Fruit fly (Drosophila melanogaster) whole organism, larva: Measurements from ENCODE around the gene Eno.

Source experiments
- noc ChIP-seq: fragments of 200-800 bp; sonication (Bioruptor generic); optimal IDR thresholded peaks from 3 replicates; lab custom pipeline; 2019; ENCODE audit warnings: missing biosample characterization, mild to moderate bottlenecking, missing genetic modification characterization, moderate library complexity

Eno gene

dm6 chr2L:1724592-1724940 is 4.9 kb downstream of the Eno start:
- TF ChIP-seq noc (tag; lab: Kevin White, UChicago), result no peak

- no peak for TF ChIP-seq noc (tag; lab: Kevin White, UChicago)
Measured at dm6 chr2L:1723937-1724591, 5.4 kb downstream of the Eno start, which contains the start of gene Rim2. TSS of gene Rim2 (minus strand) at chr2L:1724388.

- no peak for TF ChIP-seq noc (tag; lab: Kevin White, UChicago)
Measured at dm6 chr2L:1723135-1723936, 6.1 kb downstream of the Eno start.

DNA sequence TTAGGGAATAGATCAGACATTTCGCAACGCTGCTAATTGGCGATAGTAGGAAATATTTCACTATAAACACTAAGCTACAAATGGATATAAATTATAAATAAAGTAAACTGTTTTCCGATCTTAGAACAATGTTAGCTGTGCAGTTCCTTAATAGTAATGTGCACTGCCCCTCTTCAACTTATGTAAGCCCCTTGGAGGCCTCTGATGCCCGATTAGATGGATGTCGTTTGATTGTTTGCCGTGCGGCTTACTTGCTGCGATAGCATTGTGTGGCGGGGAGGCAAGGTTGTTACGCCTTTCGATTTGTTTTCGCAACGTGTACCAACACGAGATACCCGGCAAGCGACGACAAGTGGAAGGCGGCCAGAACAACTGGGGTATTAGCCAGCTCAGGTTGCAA is 7.2 kb downstream of the Eno start:
- TF ChIP-seq noc (tag; lab: Kevin White, UChicago), result no peak

DNA sequence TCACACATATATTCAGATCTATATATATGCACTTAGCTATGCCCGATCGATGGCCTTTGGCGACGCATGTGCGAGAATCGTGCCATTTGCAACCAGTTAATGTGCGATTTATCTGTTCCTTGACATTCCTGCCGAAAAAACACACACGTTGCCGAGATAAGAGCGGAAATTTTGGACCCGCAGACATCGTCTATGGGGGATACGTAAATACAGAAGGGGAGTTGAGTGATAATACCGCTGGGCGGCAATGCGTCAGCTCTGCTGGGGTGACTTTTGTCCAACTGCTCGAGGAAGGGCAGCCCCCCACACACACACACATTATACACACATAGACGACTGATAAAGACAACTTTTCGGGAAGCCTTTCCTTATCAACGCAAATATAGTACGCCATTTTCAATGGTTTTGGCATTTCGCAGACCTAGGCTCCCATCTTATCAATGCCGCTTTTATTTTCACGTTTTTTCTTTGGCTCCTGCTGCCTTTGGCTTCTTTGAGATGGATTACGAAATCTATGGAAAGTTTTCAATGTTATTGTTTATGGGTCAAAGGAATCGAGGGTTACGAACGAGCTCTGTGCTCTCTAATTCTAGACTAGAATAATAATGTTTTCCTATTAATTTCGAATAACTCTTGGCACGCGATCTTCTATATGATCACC is 8.5 kb downstream of the Eno start:
- TF ChIP-seq noc (tag; lab: Kevin White, UChicago), result peak; percentile 51

DNA sequence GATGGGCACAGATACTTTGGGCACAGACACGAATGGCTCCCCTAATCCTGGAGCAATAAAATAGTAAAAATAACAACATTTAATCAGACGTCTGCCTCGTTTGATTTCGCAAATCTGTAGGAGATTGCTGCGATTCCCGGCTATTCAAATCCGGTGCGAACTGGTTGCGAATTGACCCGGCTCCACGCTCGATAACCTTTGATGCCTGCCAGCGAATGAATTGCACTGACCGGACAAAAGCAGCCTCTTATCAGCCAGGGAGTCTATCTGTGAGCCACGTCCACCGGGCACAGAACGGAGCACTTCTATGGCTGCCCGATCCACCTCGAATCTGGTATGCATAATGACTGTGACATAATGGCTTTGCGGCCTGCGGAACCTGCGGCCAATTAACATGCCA is 9.5 kb downstream of the Eno start:
- TF ChIP-seq noc (tag; lab: Kevin White, UChicago), result peak; percentile 61

DNA sequence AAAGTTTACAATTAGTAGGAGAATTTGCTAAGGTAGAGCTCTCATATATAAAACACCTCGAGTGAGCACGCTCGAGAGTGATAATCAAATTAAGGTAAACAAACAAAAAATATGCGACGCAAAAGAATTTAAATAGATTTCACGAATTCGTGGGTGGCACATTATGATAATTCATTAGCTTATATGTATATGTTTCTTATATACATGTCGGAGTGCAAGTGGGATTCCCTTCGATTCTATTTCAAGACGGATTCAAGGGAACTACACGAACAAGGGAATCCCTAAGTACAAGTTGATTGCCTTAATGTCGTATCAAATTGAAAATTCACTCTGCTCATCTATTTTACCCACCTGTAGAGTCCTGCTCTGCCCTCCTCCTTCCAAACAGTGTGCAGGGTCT is 12.2 kb downstream of the Eno start:
- no peak for TF ChIP-seq noc (tag; lab: Kevin White, UChicago)

DNA sequence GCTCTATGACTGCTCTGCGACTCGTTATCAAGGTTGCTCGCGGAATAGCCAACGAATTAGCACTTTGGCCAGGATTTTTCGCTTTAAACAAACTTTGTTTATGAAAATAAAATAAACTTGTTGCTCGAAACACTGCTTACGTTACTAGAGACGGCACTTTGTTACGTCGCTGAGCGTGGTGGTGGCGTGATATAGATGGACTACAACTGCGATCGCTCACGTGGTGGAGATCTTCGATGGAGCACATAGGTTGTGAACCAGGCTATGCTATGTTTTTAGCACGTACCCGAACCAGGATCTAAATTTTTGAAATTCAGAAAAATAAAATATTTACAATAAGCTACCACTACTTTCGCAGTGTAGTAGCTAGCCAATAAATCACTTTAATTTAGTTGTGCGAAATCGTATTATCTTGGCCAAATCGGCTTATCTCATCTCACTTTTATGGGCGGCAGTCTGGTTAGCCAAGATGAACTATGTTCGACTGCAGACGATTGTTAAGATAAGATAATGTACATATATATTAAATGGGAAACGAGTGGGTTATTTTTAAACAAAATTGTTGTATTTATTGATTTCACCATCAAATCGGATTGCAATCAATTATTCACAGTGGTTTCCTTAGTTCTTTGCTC is 13.6 kb downstream of the Eno start, which contains the start of gene frtz:
frtz (minus strand) TSS at position 153 of the 635 bp plus-strand sequence.
- TF ChIP-seq noc (tag; lab: Kevin White, UChicago), result peak; percentile 60

- no peak for TF ChIP-seq noc (tag; lab: Kevin White, UChicago)
Measured at dm6 chr2L:1710224-1710623, 19.2 kb downstream of the Eno start, which contains the start of the genes CG17660 and mRpL48. TSS of gene CG17660 (minus strand) at chr2L:1710421. TSS of gene mRpL48 (plus strand) at chr2L:1710462.

- no peak for TF ChIP-seq noc (tag; lab: Kevin White, UChicago)
Measured at dm6 chr2L:1709316-1709715, 20.1 kb downstream of the Eno start.

DNA sequence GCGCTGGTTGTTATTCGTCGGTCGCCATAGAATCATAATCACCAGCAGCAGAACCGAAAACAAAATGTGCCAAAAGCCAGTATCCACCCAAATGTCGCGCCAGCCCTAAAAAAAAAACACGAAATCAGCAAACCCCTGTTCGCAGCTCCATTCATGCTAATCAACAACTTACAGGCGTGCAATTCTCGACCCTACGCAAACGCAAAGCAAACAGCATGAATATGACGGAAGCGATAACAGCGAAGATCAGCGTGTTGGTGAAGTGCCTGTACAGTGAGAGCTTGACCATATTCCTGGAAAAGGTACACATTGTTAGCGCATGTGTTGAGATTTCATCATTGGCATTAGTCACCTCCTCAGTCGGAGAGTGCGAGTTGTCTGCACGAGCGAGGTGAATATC is 21.3 kb downstream of the Eno start:
- no peak for TF ChIP-seq noc (tag; lab: Kevin White, UChicago)

DNA sequence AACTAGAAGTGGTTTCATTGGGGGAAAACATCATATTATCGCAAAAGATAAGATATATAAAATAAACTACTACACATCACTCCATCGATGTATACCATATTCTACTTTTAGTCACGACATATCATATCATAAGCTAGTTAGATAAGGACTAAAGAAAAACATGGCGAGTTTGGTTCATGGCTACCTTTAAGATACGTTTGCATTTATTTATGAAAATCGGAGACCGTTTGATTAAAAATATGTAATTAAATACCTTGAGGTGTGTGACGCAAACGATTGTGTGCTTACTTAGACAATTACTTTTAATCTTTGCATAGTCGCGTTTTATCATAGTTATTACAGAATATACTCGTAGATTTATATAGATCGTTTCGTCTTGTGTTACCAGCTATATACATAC is 22.5 kb downstream of the Eno start:
- TF ChIP-seq noc (tag; lab: Kevin White, UChicago), result no peak

DNA sequence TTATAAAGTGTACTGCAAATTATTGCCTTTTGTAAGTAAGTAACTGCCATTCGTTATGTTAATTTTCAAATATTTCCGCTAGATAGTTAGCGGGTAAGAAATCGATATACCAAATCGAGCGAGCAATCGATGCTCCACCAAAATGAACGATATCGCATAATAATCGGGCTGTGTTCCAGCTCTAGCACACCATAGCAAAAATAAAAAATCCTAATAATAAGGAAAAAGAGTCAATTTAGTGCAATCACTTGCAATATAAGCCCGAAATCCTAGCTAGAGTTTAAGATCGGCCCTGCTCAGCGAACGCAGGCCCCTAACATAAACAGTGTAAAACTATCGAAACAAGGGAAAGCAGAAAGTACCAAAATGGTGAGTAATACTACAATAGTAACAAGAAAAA is 24.7 kb downstream of the Eno start, which contains the start of gene cpb:
cpb (plus strand) TSS at position 157 of the 400 bp plus-strand sequence.
- no peak for TF ChIP-seq noc (tag; lab: Kevin White, UChicago)

DNA sequence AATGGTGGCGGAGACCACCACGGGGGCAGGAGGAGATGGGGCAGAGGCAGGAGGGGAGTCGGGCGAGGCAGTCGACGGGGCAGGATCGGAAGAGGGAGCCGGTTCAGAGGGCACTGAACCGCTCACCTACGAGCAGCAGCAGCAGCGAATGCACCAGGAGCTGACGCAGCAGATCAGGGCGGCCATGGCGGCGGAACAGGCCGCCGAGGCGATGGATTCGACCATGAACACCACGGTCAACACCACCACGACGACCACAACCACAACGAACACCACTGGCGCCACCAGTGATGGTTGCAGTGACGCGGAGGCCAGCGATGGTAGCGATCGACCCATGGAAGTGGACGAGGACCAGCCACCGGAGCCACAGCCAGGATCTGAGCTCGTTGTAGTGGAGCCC is 33.2 kb downstream of the Eno start:
- no peak for TF ChIP-seq noc (tag; lab: Kevin White, UChicago)

DNA sequence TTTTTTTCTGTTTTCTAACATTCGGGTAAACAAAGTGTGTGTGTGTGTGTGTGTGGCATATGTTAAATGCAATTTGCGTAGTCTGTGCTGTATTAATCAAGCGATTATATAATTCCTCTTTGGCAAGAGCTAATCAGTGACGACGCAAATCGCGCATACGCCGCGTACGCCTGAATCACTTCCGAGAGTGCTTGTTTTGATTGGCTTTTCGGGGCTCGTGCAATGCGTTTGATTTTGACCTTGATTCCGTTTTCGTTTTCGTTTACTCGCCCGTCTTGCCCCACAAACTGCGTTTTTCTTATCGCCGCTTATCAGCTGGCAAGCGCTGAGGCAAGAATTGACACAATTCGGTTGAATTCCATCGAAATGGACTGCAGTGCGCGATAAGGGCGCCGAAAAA is 36.6 kb downstream of the Eno start:
- peak; percentile 24 for TF ChIP-seq noc (tag; lab: Kevin White, UChicago)
